Fruit fly (Drosophila melanogaster) whole organism: ENCODE data around the gene CG6656.

Experiments used
- EcR ChIP-seq, 2 experiments: fragments of >200 bp; optimal IDR thresholded peaks; 2 replicates each; lab custom pipeline; 2017; ENCODE audit warnings: missing biosample characterization in 2 of 2, missing genetic modification characterization in 2 of 2, missing genetic modification reagents in 2 of 2
- psq ChIP-seq: fragments of >200 bp; optimal IDR thresholded peaks from 2 replicates; lab custom pipeline; 2017
- usp ChIP-seq: fragments of >200 bp; optimal IDR thresholded peaks from 2 replicates; lab custom pipeline; 2017; ENCODE audit warnings: missing biosample characterization, missing genetic modification characterization, mixed read lengths

- TF ChIP-seq usp (GFP tag; lab: Kevin White, UChicago): no peak
- TF ChIP-seq EcR (GFP tag; optimal IDR thresholded peaks at IDR 0.05; lab: Kevin White, UChicago): no peak
- no peak for TF ChIP-seq psq
Measured at dm6 chr3R:21911516-21911915, 36.4 kb downstream of the CG6656 start, which contains the start of gene Qsox3.
